Worm (Caenorhabditis elegans): ENCODE data around the gene Y38F1A.7.

- TF ChIP-seq lsy-2 (tag; optimal IDR thresholded peaks at IDR 0.05) = no peak
- TF ChIP-seq nhr-237 (tag; optimal IDR thresholded peaks at IDR 0.05) = no peak
- TF ChIP-seq mls-2 (tag; optimal IDR thresholded peaks at IDR 0.05) = no peak
- TF ChIP-seq nhr-28 (tag; optimal IDR thresholded peaks at IDR 0.05) = no peak
Measured at ce11 chrII:12991594-12991993, 6.0 kb downstream of the Y38F1A.7 start.

Measured in whole organism, mixed stage, embryonic.